Worm (Caenorhabditis elegans): Measurements from ENCODE around the gene gta-1.
A peak's percentile ranks its signal among the peaks of the same experiment; 100 is the strongest.

DNA sequence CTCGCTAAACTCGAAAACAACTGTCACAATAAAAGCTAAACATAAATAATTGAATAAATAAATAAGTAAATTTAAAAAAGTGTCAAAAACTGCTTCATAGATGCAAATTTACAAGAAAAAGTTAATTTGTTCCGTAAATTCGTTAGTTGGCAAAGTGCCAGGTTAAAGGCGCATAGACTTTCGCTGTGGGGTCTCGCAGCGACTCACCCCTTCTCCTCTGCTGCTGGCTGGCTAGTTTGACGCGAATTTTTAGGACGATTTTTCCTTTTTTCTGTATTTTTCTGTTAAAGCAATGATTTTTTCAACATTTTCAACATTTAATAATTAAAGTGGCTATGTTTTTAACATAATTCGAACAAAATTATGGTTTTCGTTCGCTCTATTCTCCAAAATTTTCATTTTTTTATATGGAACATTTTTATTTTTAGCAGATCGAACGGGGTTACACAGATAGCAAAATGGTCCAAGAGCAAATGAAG lies 4.2 kb upstream of the gta-1 start, which contains the start of gene rack-1:
- no peak for TF ChIP-seq ztf-6 (GFP tag; IDR thresholded peaks at IDR 0.05)
- no peak for TF ChIP-seq cebp-2 (GFP tag; IDR thresholded peaks at IDR 0.05)
- TF ChIP-seq nhr-179 (tag; optimal IDR thresholded peaks at IDR 0.05), result no peak
- TF ChIP-seq hmg-20 (GFP tag; IDR thresholded peaks at IDR 0.05), result no peak
- TF ChIP-seq attf-5 (GFP tag; optimal IDR thresholded peaks at IDR 0.05), result no peak
- TF ChIP-seq nfya-1 (tag; optimal IDR thresholded peaks at IDR 0.05; ENCODE audit: borderline replicate concordance, insufficient read depth), result no peak
- no peak for TF ChIP-seq ceh-40 (GFP tag; IDR thresholded peaks at IDR 0.05)
- TF ChIP-seq madf-6 (GFP tag; IDR thresholded peaks at IDR 0.05), result peak; percentile 58
- TF ChIP-seq him-1 (tag; optimal IDR thresholded peaks at IDR 0.05), result no peak
- no peak for TF ChIP-seq zfh-2 (GFP tag; conservative IDR thresholded peaks at IDR 0.05)

Measured in whole organism, young adult.